Fruit fly (Drosophila melanogaster): ENCODE results near the gene Trp1.

Gene Trp1

dm6 chr2L:10009293-10009695 is at the start of gene Trp1 (continued):
- TF ChIP-seq Tbp (GFP tag; optimal IDR thresholded peaks at IDR 0.05) (no peak), CG6654 (GFP tag; optimal IDR thresholded peaks at IDR 0.05) (no peak), sc (optimal IDR thresholded peaks at IDR 0.05) (no peak), sc (GFP tag; optimal IDR thresholded peaks at IDR 0.05) (no peak), Ravus (GFP tag; IDR thresholded peaks at IDR 0.05) (no peak), CG14050 (GFP tag; IDR thresholded peaks at IDR 0.05) (no peak), tio (GFP tag; optimal IDR thresholded peaks at IDR 0.05) (no peak), CG6854 (GFP tag; optimal IDR thresholded peaks at IDR 0.05) (no peak), NFAT (GFP tag; IDR thresholded peaks at IDR 0.05) (no peak), Fer3 (tag; optimal IDR thresholded peaks at IDR 0.05) (no peak), MESR4 (GFP tag; optimal IDR thresholded peaks at IDR 0.05) (peak; percentile 63), Bdp1 (GFP tag; optimal IDR thresholded peaks at IDR 0.05) (no peak), NK7.1 (GFP tag; optimal IDR thresholded peaks at IDR 0.05) (no peak), Sin3A (optimal IDR thresholded peaks at IDR 0.05) (peak; percentile 5), Mad (GFP tag; optimal IDR thresholded peaks at IDR 0.05) (no peak), ham (GFP tag; IDR thresholded peaks at IDR 0.05) (no peak), CG17568 (GFP tag; optimal IDR thresholded peaks at IDR 0.05) (no peak), Gsc (GFP tag; IDR thresholded peaks at IDR 0.05) (no peak), CG2120 (GFP tag; optimal IDR thresholded peaks at IDR 0.05) (no peak), CG7745 (tag; optimal IDR thresholded peaks at IDR 0.05) (no peak), sens-2 (GFP tag; IDR thresholded peaks at IDR 0.05) (no peak), CG10209 (GFP tag; optimal IDR thresholded peaks at IDR 0.05) (no peak), BtbVII (GFP tag; optimal IDR thresholded peaks at IDR 0.05) (no peak), CG7928 (GFP tag; optimal IDR thresholded peaks at IDR 0.05) (no peak), ind (GFP tag; optimal IDR thresholded peaks at IDR 0.05) (no peak), tgo (GFP tag; IDR thresholded peaks at IDR 0.05) (no peak), tup (GFP tag; optimal IDR thresholded peaks at IDR 0.05) (no peak), CG3726 (GFP tag; IDR thresholded peaks at IDR 0.05) (no peak), CG13287 (GFP tag; IDR thresholded peaks at IDR 0.05; ENCODE audit: partially characterized antibody) (peak; percentile 95), ftz-f1 (GFP tag; optimal IDR thresholded peaks at IDR 0.05) (no peak), lilli (GFP tag; optimal IDR thresholded peaks at IDR 0.05) (no peak), Kr (GFP tag; optimal IDR thresholded peaks at IDR 0.05) (no peak), CG43689 (GFP tag; IDR thresholded peaks at IDR 0.05) (no peak), lov (optimal IDR thresholded peaks at IDR 0.05) (no peak), lov (GFP tag; IDR thresholded peaks at IDR 0.05) (no peak), D (optimal IDR thresholded peaks at IDR 0.05) (no peak), D (GFP tag; optimal IDR thresholded peaks at IDR 0.05) (no peak), CG6254 (GFP tag; optimal IDR thresholded peaks at IDR 0.05) (no peak), ab (GFP tag; optimal IDR thresholded peaks at IDR 0.05) (no peak), CG11695 (GFP tag; IDR thresholded peaks at IDR 0.05) (no peak), CG17802 (tag; optimal IDR thresholded peaks at IDR 0.05) (no peak), Dp (GFP tag; optimal IDR thresholded peaks at IDR 0.05) (peak; percentile 36), jigr1 (GFP tag; IDR thresholded peaks at IDR 0.05) (no peak; the same call in 2 of the 3 replicates), inv (GFP tag; IDR thresholded peaks at IDR 0.05; ENCODE audit: partially characterized antibody) (peak; percentile 95), pho (GFP tag; optimal IDR thresholded peaks at IDR 0.05) (no peak), CG8478 (optimal IDR thresholded peaks at IDR 0.05) (no peak), wdn (GFP tag; IDR thresholded peaks at IDR 0.05) (no peak), Ets65A (GFP tag) (peak; percentile 84), seq (GFP tag; IDR thresholded peaks at IDR 0.05) (no peak), CoRest (tag; optimal IDR thresholded peaks at IDR 0.05) (no peak), bsh (GFP tag; optimal IDR thresholded peaks at IDR 0.05) (peak in 1 of 2 experiments; percentile 21), jumu (GFP tag; optimal IDR thresholded peaks at IDR 0.05) (no peak), fru (optimal IDR thresholded peaks at IDR 0.05) (no peak), CG12391 (tag; optimal IDR thresholded peaks at IDR 0.05) (peak; percentile 21)
